Worm (Caenorhabditis elegans): Measurements from ENCODE around the gene C34F6.11.

Gene C34F6.11

DNA sequence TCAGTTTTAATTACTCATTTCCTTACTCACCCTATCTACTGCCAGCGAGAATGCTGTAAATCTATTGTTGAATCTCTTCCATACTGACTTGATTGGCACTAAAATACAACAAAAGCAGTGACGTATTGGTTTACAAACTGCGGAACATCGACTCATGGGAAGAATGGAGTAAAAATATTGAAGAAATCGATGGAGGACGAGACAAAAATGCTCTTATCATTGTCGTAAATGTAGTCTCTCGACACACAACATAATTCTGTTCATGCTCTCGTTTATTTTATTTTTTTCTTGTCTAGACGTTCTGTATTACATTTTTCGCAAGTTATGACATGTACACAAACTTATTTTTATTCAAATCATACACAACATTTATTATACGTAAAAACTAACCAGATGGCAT lies at the start of gene C34F6.11 (continued):
- TF ChIP-seq ceh-82 (tag; optimal IDR thresholded peaks at IDR 0.05) = no peak

- TF ChIP-seq mdt-29 (GFP tag; IDR thresholded peaks at IDR 0.05) = peak; percentile 63
- TF ChIP-seq lin-1 (GFP tag; IDR thresholded peaks at IDR 0.05) = peak; percentile 91
- no peak for TF ChIP-seq nhr-10 (tag; optimal IDR thresholded peaks at IDR 0.05)
- TF ChIP-seq nhr-25 (tag; optimal IDR thresholded peaks at IDR 0.05; ENCODE audit: borderline replicate concordance, insufficient read depth) = no peak
- TF ChIP-seq fos-1 (tag; optimal IDR thresholded peaks at IDR 0.05) = no peak
- no peak for TF ChIP-seq lin-15B (tag; optimal IDR thresholded peaks at IDR 0.05)
- no peak for TF ChIP-seq set-16 (GFP tag; IDR thresholded peaks at IDR 0.05)
- TF ChIP-seq gei-8 (GFP tag; optimal IDR thresholded peaks at IDR 0.05) = peak; percentile 65
- no peak for TF ChIP-seq R02D3.7 (tag; optimal IDR thresholded peaks at IDR 0.05)
- TF ChIP-seq daf-8 (GFP tag; IDR thresholded peaks at IDR 0.05) = no peak
- TF ChIP-seq daf-19 (GFP tag; conservative IDR thresholded peaks at IDR 0.05) = peak; percentile 83
- peak; percentile 33 for TF ChIP-seq F37D6.2 (tag; optimal IDR thresholded peaks at IDR 0.05)
- TF ChIP-seq nhr-76 (tag; optimal IDR thresholded peaks at IDR 0.05) = no peak
- TF ChIP-seq zfp-3 (GFP tag; conservative IDR thresholded peaks at IDR 0.05) = no peak; the same call in 1 of the 2 replicates
- peak; percentile 44 for TF ChIP-seq lin-13 (GFP tag; optimal IDR thresholded peaks at IDR 0.05)
- peak; percentile 72 for TF ChIP-seq zip-2 (tag; optimal IDR thresholded peaks at IDR 0.05)
- TF ChIP-seq T20F7.1 (GFP tag; optimal IDR thresholded peaks at IDR 0.05) = peak; percentile 1
- TF ChIP-seq daf-12 (tag; optimal IDR thresholded peaks at IDR 0.05) = no peak
- TF ChIP-seq nhr-11 (tag; optimal IDR thresholded peaks at IDR 0.05) = no peak
- TF ChIP-seq mdl-1 (tag; optimal IDR thresholded peaks at IDR 0.05) = peak in 1 of 2 experiments; percentile 16
- TF ChIP-seq lin-39 (tag; optimal IDR thresholded peaks at IDR 0.05) = no peak
- TF ChIP-seq spr-3 (GFP tag; optimal IDR thresholded peaks at IDR 0.05) = no peak
- TF ChIP-seq nhr-28 (tag; optimal IDR thresholded peaks at IDR 0.05) = peak; percentile 25
- no peak for TF ChIP-seq fkh-10 (GFP tag; optimal IDR thresholded peaks at IDR 0.05)
- peak; percentile 67; the same call in 1 of the 2 replicates for TF ChIP-seq tra-1 (GFP tag; IDR thresholded peaks at IDR 0.05)
- no peak for TF ChIP-seq F49E8.2 (tag; optimal IDR thresholded peaks at IDR 0.05; ENCODE audit: borderline replicate concordance)
- peak; percentile 73 for TF ChIP-seq vab-7 (GFP tag; IDR thresholded peaks at IDR 0.05)
- TF ChIP-seq zip-11 (GFP tag; IDR thresholded peaks at IDR 0.05) = no peak
- peak; percentile 33; the same call in 1 of the 2 replicates for TF ChIP-seq ceh-44 (GFP tag; IDR thresholded peaks at IDR 0.05)
- no peak for TF ChIP-seq ceh-28 (tag; optimal IDR thresholded peaks at IDR 0.05)
- no peak for TF ChIP-seq pqm-1 (tag; optimal IDR thresholded peaks at IDR 0.05)
- peak; percentile 30 for TF ChIP-seq sdz-12 (GFP tag; optimal IDR thresholded peaks at IDR 0.05)
- TF ChIP-seq cey-2 (tag; optimal IDR thresholded peaks at IDR 0.05; ENCODE audit: borderline replicate concordance, insufficient read depth) = no peak
- TF ChIP-seq F10B5.3 (tag; optimal IDR thresholded peaks at IDR 0.05) = peak; percentile 53
- no peak; the same call in 1 of the 2 replicates for TF ChIP-seq lim-7 (GFP tag; IDR thresholded peaks at IDR 0.05)
- peak; percentile 80 for TF ChIP-seq hmg-1.1 (GFP tag; IDR thresholded peaks at IDR 0.05)
- TF ChIP-seq egl-43 (GFP tag; IDR thresholded peaks at IDR 0.05) = no peak
- no peak for TF ChIP-seq nhr-237 (tag; optimal IDR thresholded peaks at IDR 0.05)
- TF ChIP-seq pha-4 (GFP tag; IDR thresholded peaks at IDR 0.05) = peak; percentile 78; the same call in 1 of the 2 replicates
- TF ChIP-seq pha-4 (tag; optimal IDR thresholded peaks at IDR 0.05) = no peak
- peak; percentile 59 for TF ChIP-seq nhr-111 (GFP tag; optimal IDR thresholded peaks at IDR 0.05)
- peak in 1 of 2 experiments; percentile 37 for TF ChIP-seq lsy-2 (tag; optimal IDR thresholded peaks at IDR 0.05)
- no peak for TF ChIP-seq lin-29 (GFP tag; IDR thresholded peaks at IDR 0.05)
- TF ChIP-seq nhr-6 (tag; optimal IDR thresholded peaks at IDR 0.05) = peak; percentile 12
- TF ChIP-seq hif-1 (tag; optimal IDR thresholded peaks at IDR 0.05) = peak in 1 of 2 experiments; percentile 47
- 0 out of 2 replicates have a peak, but pooled peaks have one; percentile 71 for TF ChIP-seq nhr-41 (GFP tag; IDR thresholded peaks at IDR 0.05)
- TF ChIP-seq hlh-30 (tag; optimal IDR thresholded peaks at IDR 0.05; ENCODE audit: insufficient read depth) = peak; percentile 50
- peak; percentile 61 for TF ChIP-seq ztf-7 (tag; optimal IDR thresholded peaks at IDR 0.05)
Measured at ce11 chrX:11252429-11252828, 48.7 kb upstream of the C34F6.11 start.

All from whole organism, L4 larva.